Worm (Caenorhabditis elegans): ENCODE data around the gene nape-1.

- TF ChIP-seq blmp-1 (tag; optimal IDR thresholded peaks at IDR 0.05) (no peak), unc-39 (tag; optimal IDR thresholded peaks at IDR 0.05) (no peak), nhr-237 (tag; optimal IDR thresholded peaks at IDR 0.05) (no peak), bed-3 (GFP tag; optimal IDR thresholded peaks at IDR 0.05) (no peak), unc-62 (GFP tag; optimal IDR thresholded peaks at IDR 0.05) (no peak), elt-3 (tag; optimal IDR thresholded peaks at IDR 0.05) (no peak), nhr-28 (tag; optimal IDR thresholded peaks at IDR 0.05) (no peak), pha-4 (tag; optimal IDR thresholded peaks at IDR 0.05) (no peak), ztf-11 (tag; optimal IDR thresholded peaks at IDR 0.05) (no peak), mep-1 (tag; optimal IDR thresholded peaks at IDR 0.05) (no peak), ces-1 (GFP tag; optimal IDR thresholded peaks at IDR 0.05) (no peak), zip-8 (tag; optimal IDR thresholded peaks at IDR 0.05) (no peak), lsy-2 (tag; optimal IDR thresholded peaks at IDR 0.05) (no peak), drap-1 (GFP tag; optimal IDR thresholded peaks at IDR 0.05) (no peak)
Measured at ce11 chrIV:3741874-3742273, 1.2 kb upstream of the nape-1 start.

Measured in whole organism, mixed stage, embryonic.